Fruit fly (Drosophila melanogaster): ENCODE measurements around the gene ogre.

ogre gene

dm6 chrX:6985182-6985851 is 5.8 kb downstream of the ogre start (continued):
- TF ChIP-seq toy (GFP tag; IDR thresholded peaks at IDR 0.05) = no peak
- TF ChIP-seq ap (GFP tag; IDR thresholded peaks at IDR 0.05) = 0 out of 2 replicates have a peak, but pooled peaks have one; percentile 24
- TF ChIP-seq CG7928 (GFP tag; optimal IDR thresholded peaks at IDR 0.05) = no peak
- TF ChIP-seq fd64A (GFP tag; optimal IDR thresholded peaks at IDR 0.05) = peak; percentile 54
- peak; percentile 47 for TF ChIP-seq NK7.1 (GFP tag; optimal IDR thresholded peaks at IDR 0.05)
- peak; percentile 79 for TF ChIP-seq dmrt99B (tag; optimal IDR thresholded peaks at IDR 0.05)
- peak; percentile 33 for TF ChIP-seq pho (GFP tag; optimal IDR thresholded peaks at IDR 0.05)
- no peak for TF ChIP-seq fd102C (GFP tag; optimal IDR thresholded peaks at IDR 0.05)
- TF ChIP-seq CG4424 (GFP tag; optimal IDR thresholded peaks at IDR 0.05) = peak; percentile 81
- peak; percentile 79 for TF ChIP-seq CG13424 (tag; optimal IDR thresholded peaks at IDR 0.05)
- TF ChIP-seq Myb (GFP tag; optimal IDR thresholded peaks at IDR 0.05) = peak; percentile 42
- peak; percentile 64 to 82 for TF ChIP-seq dpn (GFP tag; optimal IDR thresholded peaks at IDR 0.05)
- TF ChIP-seq sisA (GFP tag; IDR thresholded peaks at IDR 0.05) = peak; percentile 77
- TF ChIP-seq jumu (GFP tag; optimal IDR thresholded peaks at IDR 0.05) = peak; percentile 62
- peak; percentile 75; the same call in 2 of the 3 replicates for TF ChIP-seq H15 (GFP tag; IDR thresholded peaks at IDR 0.05)
- TF ChIP-seq gt (GFP tag; IDR thresholded peaks at IDR 0.05) = 0 out of 2 replicates have a peak, but pooled peaks have one; percentile 39
- 0 out of 2 replicates have a peak, but pooled peaks have one; percentile 12 for TF ChIP-seq sim (GFP tag; IDR thresholded peaks at IDR 0.05)
- peak; percentile 44 for TF ChIP-seq jing (GFP tag; optimal IDR thresholded peaks at IDR 0.05)
- TF ChIP-seq Rx (GFP tag; IDR thresholded peaks at IDR 0.05) = peak; percentile 39; the same call in 1 of the 2 replicates
- no peak for TF ChIP-seq Dip2 (GFP tag; IDR thresholded peaks at IDR 0.05)
- peak; percentile 71 for TF ChIP-seq CG6254 (GFP tag; optimal IDR thresholded peaks at IDR 0.05)
- no peak for TF ChIP-seq sr (GFP tag; IDR thresholded peaks at IDR 0.05)
- peak; percentile 82 for TF ChIP-seq peb (GFP tag; IDR thresholded peaks at IDR 0.05)
- peak; percentile 84 for TF ChIP-seq CG7839 (tag; optimal IDR thresholded peaks at IDR 0.05)
- TF ChIP-seq CG31388 (GFP tag; optimal IDR thresholded peaks at IDR 0.05) = peak; percentile 4
- no peak for TF ChIP-seq hbn (GFP tag; IDR thresholded peaks at IDR 0.05; ENCODE audit: partially characterized antibody)
- TF ChIP-seq Hey (tag; optimal IDR thresholded peaks at IDR 0.05) = no peak
- peak; percentile 53 for TF ChIP-seq CG14014 (GFP tag; IDR thresholded peaks at IDR 0.05)
- TF ChIP-seq CG6272 (GFP tag; IDR thresholded peaks at IDR 0.05) = peak; percentile 39; the same call in 1 of the 2 replicates
- peak; percentile 80 for TF ChIP-seq Chrac-16 (GFP tag; optimal IDR thresholded peaks at IDR 0.05)
- peak; percentile 54; the same call in 1 of the 2 replicates for TF ChIP-seq Bgb (GFP tag; IDR thresholded peaks at IDR 0.05; ENCODE audit: partially characterized antibody)
- peak; percentile 3 for TF ChIP-seq CG14965 (GFP tag; optimal IDR thresholded peaks at IDR 0.05; ENCODE audit: borderline replicate concordance)
- TF ChIP-seq ase (GFP tag; IDR thresholded peaks at IDR 0.05) = peak; percentile 46; the same call in 1 of the 3 replicates
- TF ChIP-seq Bteb2 (GFP tag; optimal IDR thresholded peaks at IDR 0.05) = peak; percentile 67
- peak; percentile 71 for TF ChIP-seq CG13775 (GFP tag; optimal IDR thresholded peaks at IDR 0.05)
- TF ChIP-seq C15 (GFP tag; IDR thresholded peaks at IDR 0.05) = no peak
- TF ChIP-seq CG3163 (GFP tag; optimal IDR thresholded peaks at IDR 0.05) = peak; percentile 53
- TF ChIP-seq Ets65A (GFP tag) = peak; percentile 95
- TF ChIP-seq CG9797 (GFP tag; optimal IDR thresholded peaks at IDR 0.05) = no peak
- peak; percentile 68 for TF ChIP-seq Atf3 (GFP tag; optimal IDR thresholded peaks at IDR 0.05)
- TF ChIP-seq lilli (GFP tag; optimal IDR thresholded peaks at IDR 0.05) = peak; percentile 83
- TF ChIP-seq az2 (GFP tag; optimal IDR thresholded peaks at IDR 0.05) = peak; percentile 87
- TF ChIP-seq grau (tag; optimal IDR thresholded peaks at IDR 0.05) = peak; percentile 81
- TF ChIP-seq CG10565 (GFP tag; optimal IDR thresholded peaks at IDR 0.05) = no peak
- TF ChIP-seq CG2129 (GFP tag; IDR thresholded peaks at IDR 0.05; ENCODE audit: partially characterized antibody) = no peak
- TF ChIP-seq CG12155 (GFP tag; optimal IDR thresholded peaks at IDR 0.05) = peak; percentile 67
- TF ChIP-seq Hr39 (optimal IDR thresholded peaks at IDR 0.05) = no peak
- TF ChIP-seq CG15601 (tag; optimal IDR thresholded peaks at IDR 0.05) = peak; percentile 88
- TF ChIP-seq CHES-1-like (GFP tag; optimal IDR thresholded peaks at IDR 0.05) = peak; percentile 73
- no peak for TF ChIP-seq Doc3 (GFP tag; IDR thresholded peaks at IDR 0.05; ENCODE audit: partially characterized antibody)

Data from whole organism, embryonic.